Fruit fly (Drosophila melanogaster): ENCODE results near the gene js.
A peak's percentile ranks its signal among the peaks of the same experiment; 100 is the strongest.

js gene

dm6 chr3R:16341817-16342374, 26.2 kb downstream of the js start, which contains the start of the genes SF2 and pad:
SF2 (minus strand) TSS chr3R:16341988.
pad (plus strand) TSS chr3R:16342318.
- TF ChIP-seq Clk (GFP tag; optimal IDR thresholded peaks at IDR 0.05) (peak; percentile 73), CG7101 (tag; optimal IDR thresholded peaks at IDR 0.05) (peak; percentile 83), Mnt (GFP tag; optimal IDR thresholded peaks at IDR 0.05) (peak; percentile 90), ovo (GFP tag; optimal IDR thresholded peaks at IDR 0.05) (peak; percentile 90), tj (GFP tag; optimal IDR thresholded peaks at IDR 0.05) (peak; percentile 63), CG5204 (GFP tag; optimal IDR thresholded peaks at IDR 0.05) (peak; percentile 90), toe (GFP tag; optimal IDR thresholded peaks at IDR 0.05) (peak; percentile 94), cnc (optimal IDR thresholded peaks at IDR 0.05) (no peak), kay (GFP tag; ENCODE audit: borderline replicate concordance) (peak; percentile 84), CG14711 (tag; optimal IDR thresholded peaks at IDR 0.05) (peak; percentile 77), CG12768 (GFP tag; optimal IDR thresholded peaks at IDR 0.05) (peak; percentile 53), Hr96 (GFP tag; optimal IDR thresholded peaks at IDR 0.05) (peak; percentile 86), Crg-1 (GFP tag; optimal IDR thresholded peaks at IDR 0.05) (peak; percentile 87), cic (GFP tag; optimal IDR thresholded peaks at IDR 0.05) (peak; percentile 53), pad (GFP tag; optimal IDR thresholded peaks at IDR 0.05) (peak; percentile 85), CG33017 (tag; optimal IDR thresholded peaks at IDR 0.05) (no peak), CG1620 (GFP tag; optimal IDR thresholded peaks at IDR 0.05) (peak; percentile 92), CG7045 (GFP tag; optimal IDR thresholded peaks at IDR 0.05) (peak; percentile 82), CG11617 (GFP tag; optimal IDR thresholded peaks at IDR 0.05) (peak; percentile 87), bab1 (GFP tag; optimal IDR thresholded peaks at IDR 0.05) (peak; percentile 89)

dm6 chr3R:16340610-16341009, 27.5 kb downstream of the js start:
- no peak for TF ChIP-seq CG14711 (tag; optimal IDR thresholded peaks at IDR 0.05)
- peak; percentile 61 for TF ChIP-seq CG11617 (GFP tag; optimal IDR thresholded peaks at IDR 0.05)
- TF ChIP-seq tj (GFP tag; optimal IDR thresholded peaks at IDR 0.05): no peak
- TF ChIP-seq CG5204 (GFP tag; optimal IDR thresholded peaks at IDR 0.05): no peak
- no peak for TF ChIP-seq CG1620 (GFP tag; optimal IDR thresholded peaks at IDR 0.05)
- no peak for TF ChIP-seq Clk (GFP tag; optimal IDR thresholded peaks at IDR 0.05)
- TF ChIP-seq pad (GFP tag; optimal IDR thresholded peaks at IDR 0.05): no peak
- TF ChIP-seq CG12768 (GFP tag; optimal IDR thresholded peaks at IDR 0.05): peak; percentile 65
- peak; percentile 19 for TF ChIP-seq ovo (GFP tag; optimal IDR thresholded peaks at IDR 0.05)
- no peak for TF ChIP-seq CG33017 (tag; optimal IDR thresholded peaks at IDR 0.05)
- TF ChIP-seq CG7045 (GFP tag; optimal IDR thresholded peaks at IDR 0.05): peak; percentile 4
- TF ChIP-seq toe (GFP tag; optimal IDR thresholded peaks at IDR 0.05): no peak
- TF ChIP-seq cic (GFP tag; optimal IDR thresholded peaks at IDR 0.05): peak; percentile 85
- no peak for TF ChIP-seq cnc (optimal IDR thresholded peaks at IDR 0.05)
- peak; percentile 14 for TF ChIP-seq kay (GFP tag; ENCODE audit: borderline replicate concordance)
- TF ChIP-seq bab1 (GFP tag; optimal IDR thresholded peaks at IDR 0.05): no peak
- TF ChIP-seq Mnt (GFP tag; optimal IDR thresholded peaks at IDR 0.05): no peak
- TF ChIP-seq CG7101 (tag; optimal IDR thresholded peaks at IDR 0.05): peak; percentile 14
- TF ChIP-seq Crg-1 (GFP tag; optimal IDR thresholded peaks at IDR 0.05): no peak
- TF ChIP-seq Hr96 (GFP tag; optimal IDR thresholded peaks at IDR 0.05): no peak

dm6 chr3R:16339475-16339874, 28.6 kb downstream of the js start, which contains the start of gene Sulf1:
Sulf1 (minus strand) TSS chr3R:16339575.
- TF ChIP-seq CG33017 (tag; optimal IDR thresholded peaks at IDR 0.05) (no peak), Clk (GFP tag; optimal IDR thresholded peaks at IDR 0.05) (no peak), tj (GFP tag; optimal IDR thresholded peaks at IDR 0.05) (no peak), CG7045 (GFP tag; optimal IDR thresholded peaks at IDR 0.05) (no peak), kay (GFP tag; ENCODE audit: borderline replicate concordance) (no peak), CG1620 (GFP tag; optimal IDR thresholded peaks at IDR 0.05) (no peak), CG7101 (tag; optimal IDR thresholded peaks at IDR 0.05) (no peak), bab1 (GFP tag; optimal IDR thresholded peaks at IDR 0.05) (no peak), CG12768 (GFP tag; optimal IDR thresholded peaks at IDR 0.05) (no peak), CG11617 (GFP tag; optimal IDR thresholded peaks at IDR 0.05) (no peak), cic (GFP tag; optimal IDR thresholded peaks at IDR 0.05) (no peak), CG14711 (tag; optimal IDR thresholded peaks at IDR 0.05) (no peak), toe (GFP tag; optimal IDR thresholded peaks at IDR 0.05) (no peak), Crg-1 (GFP tag; optimal IDR thresholded peaks at IDR 0.05) (no peak), ovo (GFP tag; optimal IDR thresholded peaks at IDR 0.05) (no peak), Hr96 (GFP tag; optimal IDR thresholded peaks at IDR 0.05) (no peak)

dm6 chr3R:16338342-16338741, 29.8 kb downstream of the js start:
- peak; percentile 60 for TF ChIP-seq bab1 (GFP tag; optimal IDR thresholded peaks at IDR 0.05)
- peak; percentile 37 for TF ChIP-seq cic (GFP tag; optimal IDR thresholded peaks at IDR 0.05)
- peak; percentile 3 for TF ChIP-seq CG33017 (tag; optimal IDR thresholded peaks at IDR 0.05)
- TF ChIP-seq pad (GFP tag; optimal IDR thresholded peaks at IDR 0.05): peak; percentile 15
- no peak for TF ChIP-seq toe (GFP tag; optimal IDR thresholded peaks at IDR 0.05)
- TF ChIP-seq Mnt (GFP tag; optimal IDR thresholded peaks at IDR 0.05): peak; percentile 65

- TF ChIP-seq kay (GFP tag; ENCODE audit: borderline replicate concordance): no peak
- TF ChIP-seq CG11617 (GFP tag; optimal IDR thresholded peaks at IDR 0.05): no peak
- no peak for TF ChIP-seq CG12768 (GFP tag; optimal IDR thresholded peaks at IDR 0.05)
- no peak for TF ChIP-seq Hr96 (GFP tag; optimal IDR thresholded peaks at IDR 0.05)
- no peak for TF ChIP-seq CG33017 (tag; optimal IDR thresholded peaks at IDR 0.05)
- TF ChIP-seq tj (GFP tag; optimal IDR thresholded peaks at IDR 0.05): no peak
- no peak for TF ChIP-seq CG7101 (tag; optimal IDR thresholded peaks at IDR 0.05)
- no peak for TF ChIP-seq Mnt (GFP tag; optimal IDR thresholded peaks at IDR 0.05)
- TF ChIP-seq bab1 (GFP tag; optimal IDR thresholded peaks at IDR 0.05): no peak
- TF ChIP-seq toe (GFP tag; optimal IDR thresholded peaks at IDR 0.05): no peak
- no peak for TF ChIP-seq Clk (GFP tag; optimal IDR thresholded peaks at IDR 0.05)
- no peak for TF ChIP-seq cic (GFP tag; optimal IDR thresholded peaks at IDR 0.05)
- no peak for TF ChIP-seq CG1620 (GFP tag; optimal IDR thresholded peaks at IDR 0.05)
- TF ChIP-seq CG5204 (GFP tag; optimal IDR thresholded peaks at IDR 0.05): no peak
- TF ChIP-seq pad (GFP tag; optimal IDR thresholded peaks at IDR 0.05): no peak
- TF ChIP-seq Crg-1 (GFP tag; optimal IDR thresholded peaks at IDR 0.05): no peak
- TF ChIP-seq CG14711 (tag; optimal IDR thresholded peaks at IDR 0.05): no peak
Measured at dm6 chr3R:16337863-16338262, 30.2 kb downstream of the js start.
